Fruit fly (Drosophila melanogaster): ENCODE measurements around the gene H2.0.

DNA sequence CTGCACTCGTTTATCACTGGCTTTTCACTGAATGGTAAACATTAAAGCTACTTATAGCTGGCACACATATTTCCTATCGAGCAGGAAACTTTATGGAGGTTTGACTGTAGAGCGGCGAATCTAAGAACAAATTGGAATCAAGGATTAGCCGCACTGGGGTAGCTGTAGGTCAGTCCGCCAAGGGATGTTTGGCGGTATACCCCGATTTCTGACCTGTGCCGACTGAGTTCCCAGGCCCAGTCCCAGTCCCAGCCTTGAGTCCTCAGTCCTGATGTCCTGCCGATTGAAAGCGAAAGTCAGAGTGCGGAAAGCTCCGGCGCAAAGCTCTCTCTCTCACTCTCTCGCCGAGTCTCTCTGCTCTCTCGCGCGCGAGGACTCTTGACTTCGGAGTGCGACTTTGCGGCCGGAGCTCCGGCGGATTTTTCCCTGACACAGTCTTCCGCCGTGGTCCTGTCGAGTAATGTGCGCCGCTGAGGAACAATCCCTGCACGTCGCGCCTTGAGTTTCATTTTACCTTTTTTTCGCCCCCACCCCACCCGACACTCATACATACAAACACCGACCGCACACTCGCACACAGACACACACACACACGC is 34.8 kb upstream of the H2.0 start, which contains the start of gene CG13995:
- TF ChIP-seq CTCF (optimal IDR thresholded peaks at IDR 0.05) = no peak
- TF ChIP-seq CG8478 (optimal IDR thresholded peaks at IDR 0.05) = no peak

All from S2 (cell line).